Worm (Caenorhabditis elegans): ENCODE data around the gene C35D10.6.

C35D10.6 gene

DNA sequence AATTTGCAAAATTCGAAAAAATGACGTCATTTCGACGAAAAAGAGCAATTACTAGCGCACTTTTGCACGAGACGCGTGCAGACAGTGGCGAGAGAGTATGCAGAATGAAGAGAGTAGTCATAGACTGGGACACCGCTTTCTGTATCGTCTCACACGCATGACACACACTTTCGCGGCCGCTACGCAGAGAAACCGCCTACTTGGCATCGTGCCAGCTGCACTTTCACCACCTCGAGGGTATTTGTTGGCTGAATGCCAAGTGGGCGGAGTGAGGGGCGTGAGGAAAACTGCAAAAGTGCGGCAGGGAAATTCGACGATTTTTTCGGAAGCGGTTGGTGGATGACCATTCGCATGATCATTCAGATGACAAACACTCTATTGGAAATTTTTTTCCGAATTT is 40.6 kb downstream of the C35D10.6 start (continued):
- TF ChIP-seq fkh-10 (GFP tag; optimal IDR thresholded peaks at IDR 0.05) (peak; percentile 99), F10B5.3 (tag; optimal IDR thresholded peaks at IDR 0.05) (peak; percentile 88), lir-3 (tag; optimal IDR thresholded peaks at IDR 0.05) (peak; percentile 86), F49E8.2 (tag; optimal IDR thresholded peaks at IDR 0.05; ENCODE audit: borderline replicate concordance) (no peak), gei-8 (GFP tag; optimal IDR thresholded peaks at IDR 0.05) (peak; percentile 99), daf-19 (GFP tag; conservative IDR thresholded peaks at IDR 0.05) (peak; percentile 96), spr-1 (tag; optimal IDR thresholded peaks at IDR 0.05) (peak; percentile 96), nhr-102 (tag; optimal IDR thresholded peaks at IDR 0.05) (peak; percentile 98), nhr-41 (GFP tag; IDR thresholded peaks at IDR 0.05) (peak; percentile 99), unc-62 (GFP tag; optimal IDR thresholded peaks at IDR 0.05 in 1 of 2) (peak; percentile 28 to 100), unc-62 (tag; optimal IDR thresholded peaks at IDR 0.05) (no peak), nhr-77 (tag; optimal IDR thresholded peaks at IDR 0.05) (peak; percentile 96), aha-1 (tag) (peak; percentile 100), hlh-30 (tag; optimal IDR thresholded peaks at IDR 0.05; ENCODE audit: insufficient read depth) (peak; percentile 100), ZK337.2 (GFP tag; IDR thresholded peaks at IDR 0.05) (peak; percentile 81; the same call in 1 of the 2 replicates), sdz-12 (GFP tag; optimal IDR thresholded peaks at IDR 0.05) (peak; percentile 95), madf-5 (GFP tag; IDR thresholded peaks at IDR 0.05) (peak in 1 of 2 experiments; percentile 78; a peak in 1 of 4 replicates), daf-8 (GFP tag; IDR thresholded peaks at IDR 0.05) (peak; percentile 94; the same call in 1 of the 2 replicates), ZK546.5 (tag; optimal IDR thresholded peaks at IDR 0.05) (peak in 1 of 2 experiments; percentile 59), ceh-82 (tag; optimal IDR thresholded peaks at IDR 0.05) (peak; percentile 10), duxl-1 (tag; optimal IDR thresholded peaks at IDR 0.05; ENCODE audit: poor library complexity) (peak; percentile 93), snpc-1.2 (GFP tag; IDR thresholded peaks at IDR 0.05) (peak; percentile 78), Y5F2A.4 (GFP tag; optimal IDR thresholded peaks at IDR 0.05) (peak; percentile 85), spr-3 (GFP tag; optimal IDR thresholded peaks at IDR 0.05) (peak; percentile 93), zfp-2 (tag; optimal IDR thresholded peaks at IDR 0.05) (peak; percentile 96), nhr-76 (tag; optimal IDR thresholded peaks at IDR 0.05) (peak; percentile 83), zip-11 (GFP tag; IDR thresholded peaks at IDR 0.05) (no peak), nhr-6 (tag; optimal IDR thresholded peaks at IDR 0.05) (peak; percentile 97), lin-39 (tag; optimal IDR thresholded peaks at IDR 0.05) (no peak), unc-39 (tag; optimal IDR thresholded peaks at IDR 0.05) (peak; percentile 90), F44E2.7 (GFP tag; IDR thresholded peaks at IDR 0.05) (peak; percentile 84; the same call in 1 of the 2 replicates), nhr-28 (tag; optimal IDR thresholded peaks at IDR 0.05) (peak; percentile 98), daf-12 (tag; optimal IDR thresholded peaks at IDR 0.05) (no peak), zip-2 (tag; optimal IDR thresholded peaks at IDR 0.05) (peak; percentile 87)

DNA sequence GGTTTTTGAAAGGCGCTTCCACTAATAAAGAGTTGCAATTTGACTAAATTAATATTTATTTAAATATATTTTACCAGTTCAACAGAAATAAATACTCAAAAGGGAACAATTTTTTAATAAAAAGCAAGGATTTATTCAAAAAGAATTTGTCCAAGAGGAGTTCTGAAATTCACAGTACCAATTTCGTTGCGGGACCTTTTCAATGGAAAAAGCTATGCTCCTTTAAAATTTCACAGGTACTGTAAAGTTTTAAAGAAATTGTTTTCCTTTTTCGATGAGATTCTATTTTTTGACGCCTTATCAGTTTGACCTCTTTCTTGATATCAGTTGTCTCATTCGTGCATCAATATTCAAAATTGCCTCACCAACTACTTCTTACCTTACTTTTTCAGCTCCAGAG is 41.1 kb downstream of the C35D10.6 start, which contains the start of gene tag-340:
Gene tag-340 (plus strand): TSS at position 249 of the 400 bp plus-strand sequence.
- TF ChIP-seq daf-16 (GFP tag; optimal IDR thresholded peaks at IDR 0.05) (no peak), daf-16 (tag; optimal IDR thresholded peaks at IDR 0.05) (peak; percentile 42), tag-97 (GFP tag; IDR thresholded peaks at IDR 0.05) (no peak), nhr-76 (tag; optimal IDR thresholded peaks at IDR 0.05) (no peak), nhr-28 (tag; optimal IDR thresholded peaks at IDR 0.05) (peak; percentile 3)

DNA sequence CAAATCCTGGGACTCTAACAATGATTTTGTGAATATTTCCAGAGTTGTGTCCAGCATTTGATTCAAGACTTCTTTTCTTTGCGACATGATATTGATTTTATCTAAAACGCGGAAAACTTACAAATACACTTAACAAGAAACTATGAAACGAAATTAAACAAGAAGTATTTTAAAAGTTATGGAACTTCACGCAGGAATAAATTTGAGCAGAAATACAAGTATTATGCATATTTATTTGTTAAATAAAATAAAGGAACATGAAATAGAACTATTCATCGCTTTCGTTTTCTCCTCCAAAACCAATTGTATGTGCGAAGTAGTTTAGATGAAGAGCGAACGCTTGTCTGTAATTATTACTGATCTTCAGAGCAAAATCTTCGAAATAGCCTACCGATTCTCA is 44.6 kb downstream of the C35D10.6 start, which contains the start of gene kbp-2:
Gene kbp-2 (minus strand): TSS at position 101 of the 400 bp plus-strand sequence.
- TF ChIP-seq cey-2 (tag; optimal IDR thresholded peaks at IDR 0.05; ENCODE audit: borderline replicate concordance, insufficient read depth) (no peak), ZK337.2 (GFP tag; IDR thresholded peaks at IDR 0.05) (no peak), ztf-11 (tag; optimal IDR thresholded peaks at IDR 0.05) (no peak), madf-5 (GFP tag; IDR thresholded peaks at IDR 0.05) (no peak), set-16 (GFP tag; IDR thresholded peaks at IDR 0.05) (no peak), aha-1 (tag) (no peak), nhr-10 (tag; optimal IDR thresholded peaks at IDR 0.05) (no peak), skn-1 (tag; optimal IDR thresholded peaks at IDR 0.05) (no peak), snpc-4 (tag; optimal IDR thresholded peaks at IDR 0.05) (no peak), Y75B8A.6 (GFP tag; IDR thresholded peaks at IDR 0.05) (no peak), ztf-7 (tag; optimal IDR thresholded peaks at IDR 0.05) (no peak), madf-9 (GFP tag; conservative IDR thresholded peaks at IDR 0.05) (no peak), ces-1 (GFP tag; optimal IDR thresholded peaks at IDR 0.05) (no peak), mep-1 (tag; optimal IDR thresholded peaks at IDR 0.05) (no peak)

Data from whole organism, L4 larva.